Worm (Caenorhabditis elegans) whole organism, midembryonic: ENCODE measurements around the gene rfip-1.

Experiments
- T22C8.4 ChIP-seq: fragments of 200-800 bp; sonication (Bioruptor generic); IDR thresholded peaks from 2 replicates; pipeline ENCODE4 v1.3.6; 2022; ENCODE audit warnings: missing genetic modification characterization, missing compliant biosample characterization
- cog-1 ChIP-seq: sonication (generic microtip); optimal IDR thresholded peaks from 2 replicates; lab custom pipeline; 2016; ENCODE audit warnings: missing genetic modification characterization, missing compliant biosample characterization
- flt-1 ChIP-seq: fragments of 200-800 bp; sonication (Bioruptor generic); IDR thresholded peaks from 2 replicates; pipeline ENCODE4 v1.3.6; 2022; ENCODE audit warnings: missing genetic modification characterization, missing compliant biosample characterization
- klf-2 ChIP-seq: fragments of 200-800 bp; sonication (Bioruptor generic); conservative IDR thresholded peaks from 2 replicates; pipeline ENCODE4 v1.3.6; 2022; ENCODE audit warnings: missing genetic modification reagents, missing genetic modification characterization, missing compliant biosample characterization
- med-1 ChIP-seq: sonication (generic microtip); optimal IDR thresholded peaks from 2 replicates; lab custom pipeline; 2017; ENCODE audit warnings: missing genetic modification characterization, mild to moderate bottlenecking, missing compliant biosample characterization, antibody characterized with exemption, missing genetic modification reagents; ENCODE audit not compliant: insufficient read depth
- ref-1 ChIP-seq: fragments of 200-800 bp; sonication (Bioruptor generic); conservative IDR thresholded peaks from 2 replicates; pipeline ENCODE4 v1.3.6; 2022; ENCODE audit warnings: missing genetic modification reagents, missing genetic modification characterization, missing compliant biosample characterization
- tab-1 ChIP-seq: fragments of 200-800 bp; sonication (Bioruptor generic); IDR thresholded peaks from 2 replicates; pipeline ENCODE4 v1.3.6; 2022; ENCODE audit warnings: missing genetic modification characterization, missing compliant biosample characterization
- ztf-23 ChIP-seq: fragments of 200-800 bp; sonication (Bioruptor generic); IDR thresholded peaks from 2 replicates; pipeline ENCODE4 v1.3.6; 2022; ENCODE audit warnings: missing genetic modification reagents, missing genetic modification characterization, missing compliant biosample characterization
- ztf-29 ChIP-seq: fragments of 200-800 bp; sonication (Bioruptor generic); IDR thresholded peaks from 2 replicates; pipeline ENCODE4 v1.3.6; 2022; ENCODE audit warnings: missing genetic modification reagents, missing genetic modification characterization, missing compliant biosample characterization

The rfip-1 gene

ce11 chrII:5884252-5884651, at the start of gene rfip-1:
TSS of gene rfip-1 (plus strand) at chrII:5884552.
- TF ChIP-seq ref-1 (GFP tag; lab: Robert Waterston, UW) (no peak), ztf-23 (GFP tag; lab: Robert Waterston, UW) (no peak), ztf-29 (GFP tag; lab: Robert Waterston, UW) (no peak), med-1 (GFP tag; lab: Kevin White, UChicago) (no peak), tab-1 (GFP tag; lab: Robert Waterston, UW) (no peak), T22C8.4 (GFP tag; lab: Robert Waterston, UW) (no peak), klf-2 (GFP tag; lab: Robert Waterston, UW) (no peak), cog-1 (tag; lab: Kevin White, UChicago) (no peak), flt-1 (GFP tag; lab: Robert Waterston, UW) (no peak)

ce11 chrII:5835146-5835545, 49.2 kb upstream of the rfip-1 start:
- TF ChIP-seq T22C8.4 (GFP tag; lab: Robert Waterston, UW) = no peak
- no peak for TF ChIP-seq klf-2 (GFP tag; lab: Robert Waterston, UW)
- TF ChIP-seq flt-1 (GFP tag; lab: Robert Waterston, UW) = no peak
- no peak for TF ChIP-seq med-1 (GFP tag; lab: Kevin White, UChicago)
- no peak for TF ChIP-seq ref-1 (GFP tag; lab: Robert Waterston, UW)
- TF ChIP-seq cog-1 (tag; lab: Kevin White, UChicago) = no peak
- no peak for TF ChIP-seq ztf-23 (GFP tag; lab: Robert Waterston, UW)
- no peak for TF ChIP-seq ztf-29 (GFP tag; lab: Robert Waterston, UW)
- no peak for TF ChIP-seq tab-1 (GFP tag; lab: Robert Waterston, UW)

ce11 chrII:5836153-5836719, 48.1 kb upstream of the rfip-1 start, which contains the start of gene fzo-1:
TSS of gene fzo-1 (minus strand) at chrII:5836203.
- peak; percentile 79; the same call in 1 of the 2 replicates for TF ChIP-seq ztf-23 (GFP tag; lab: Robert Waterston, UW)
- TF ChIP-seq ref-1 (GFP tag; lab: Robert Waterston, UW) = no peak
- no peak for TF ChIP-seq flt-1 (GFP tag; lab: Robert Waterston, UW)
- TF ChIP-seq ztf-29 (GFP tag; lab: Robert Waterston, UW) = no peak
- no peak for TF ChIP-seq T22C8.4 (GFP tag; lab: Robert Waterston, UW)
- peak; percentile 83 for TF ChIP-seq cog-1 (tag; lab: Kevin White, UChicago)
- 0 out of 2 replicates have a peak, but pooled peaks have one; percentile 14 for TF ChIP-seq klf-2 (GFP tag; lab: Robert Waterston, UW)

- TF ChIP-seq T22C8.4 (GFP tag; lab: Robert Waterston, UW) (no peak), flt-1 (GFP tag; lab: Robert Waterston, UW) (no peak), klf-2 (GFP tag; lab: Robert Waterston, UW) (no peak), tab-1 (GFP tag; lab: Robert Waterston, UW) (no peak), cog-1 (tag; lab: Kevin White, UChicago) (no peak), ref-1 (GFP tag; lab: Robert Waterston, UW) (no peak), med-1 (GFP tag; lab: Kevin White, UChicago) (no peak), ztf-23 (GFP tag; lab: Robert Waterston, UW) (no peak), ztf-29 (GFP tag; lab: Robert Waterston, UW) (no peak)
Observed at ce11 chrII:5838453-5838852, 45.9 kb upstream of the rfip-1 start, which contains the start of gene ZK1248.15. TSS of gene ZK1248.15 (minus strand) at chrII:5838553.

ce11 chrII:5839227-5839626, 45.1 kb upstream of the rfip-1 start, which contains the start of gene ZK1248.19:
TSS of gene ZK1248.19 (minus strand) at chrII:5839414.
- TF ChIP-seq cog-1 (tag; lab: Kevin White, UChicago) (no peak), flt-1 (GFP tag; lab: Robert Waterston, UW) (no peak), tab-1 (GFP tag; lab: Robert Waterston, UW) (no peak), med-1 (GFP tag; lab: Kevin White, UChicago) (no peak), ztf-23 (GFP tag; lab: Robert Waterston, UW) (no peak), klf-2 (GFP tag; lab: Robert Waterston, UW) (no peak), T22C8.4 (GFP tag; lab: Robert Waterston, UW) (no peak), ref-1 (GFP tag; lab: Robert Waterston, UW) (no peak), ztf-29 (GFP tag; lab: Robert Waterston, UW) (no peak)

- no peak for TF ChIP-seq ref-1 (GFP tag; lab: Robert Waterston, UW)
Observed at ce11 chrII:5841053-5841547, 43.3 kb upstream of the rfip-1 start, which contains the start of gene lec-5. TSS of gene lec-5 (minus strand) at chrII:5841103.

- TF ChIP-seq klf-2 (GFP tag; lab: Robert Waterston, UW) (no peak), flt-1 (GFP tag; lab: Robert Waterston, UW) (no peak), cog-1 (tag; lab: Kevin White, UChicago) (no peak), ref-1 (GFP tag; lab: Robert Waterston, UW) (no peak), med-1 (GFP tag; lab: Kevin White, UChicago) (no peak), ztf-29 (GFP tag; lab: Robert Waterston, UW) (no peak)
Observed at ce11 chrII:5841866-5842265, 42.5 kb upstream of the rfip-1 start, which contains the start of gene nep-25. TSS of gene nep-25 (plus strand) at chrII:5842240.

- TF ChIP-seq med-1 (GFP tag; lab: Kevin White, UChicago) (peak; percentile 34), ztf-23 (GFP tag; lab: Robert Waterston, UW) (peak; percentile 90), flt-1 (GFP tag; lab: Robert Waterston, UW) (peak; percentile 90), T22C8.4 (GFP tag; lab: Robert Waterston, UW) (peak; percentile 74; the same call in 1 of the 2 replicates), klf-2 (GFP tag; lab: Robert Waterston, UW) (peak; percentile 53; the same call in 1 of the 2 replicates), cog-1 (tag; lab: Kevin White, UChicago) (peak; percentile 99), ref-1 (GFP tag; lab: Robert Waterston, UW) (no peak), tab-1 (GFP tag; lab: Robert Waterston, UW) (peak; percentile 61; the same call in 1 of the 2 replicates), ztf-29 (GFP tag; lab: Robert Waterston, UW) (peak; percentile 83)
Observed at ce11 chrII:5844694-5845129, 39.6 kb upstream of the rfip-1 start.
